Worm (Caenorhabditis elegans) whole organism, L4 larva: ENCODE results near the gene F42A6.5.

Experiments used
- F49E8.2 ChIP-seq: sonication (generic microtip); optimal IDR thresholded peaks from 2 replicates; lab custom pipeline; 2016; ENCODE audit warnings: missing compliant biosample characterization, mild to moderate bottlenecking, missing genetic modification characterization, borderline replicate concordance
- R02D3.7 ChIP-seq: fragments of 150-350 bp; sonication (generic microtip); optimal IDR thresholded peaks from 3 replicates; lab custom pipeline; 2014; ENCODE audit warnings: missing biosample characterization, missing genetic modification characterization
- T20F7.1 ChIP-seq: fragments of 200-800 bp; sonication (Bioruptor generic); optimal IDR thresholded peaks from 2 replicates; lab custom pipeline; 2018; ENCODE audit warnings: mild to moderate bottlenecking, missing genetic modification characterization, missing compliant biosample characterization
- T26A8.4 ChIP-seq: fragments of 200-800 bp; sonication (Bioruptor generic); IDR thresholded peaks from 2 replicates; pipeline ENCODE4 v1.3.6; 2022; ENCODE audit warnings: missing genetic modification characterization, missing compliant biosample characterization
- Y48G9A.11 ChIP-seq: fragments of 200-800 bp; sonication (Bioruptor generic); IDR thresholded peaks from 2 replicates; pipeline ENCODE4 v1.3.6; 2022; ENCODE audit warnings: missing genetic modification reagents, missing genetic modification characterization, missing compliant biosample characterization
- Y5F2A.4 ChIP-seq: fragments of 200-800 bp; sonication (Bioruptor generic); optimal IDR thresholded peaks from 2 replicates; lab custom pipeline; 2018; ENCODE audit warnings: mild to moderate bottlenecking, missing genetic modification characterization, missing compliant biosample characterization
- Y75B8A.6 ChIP-seq: fragments of 200-800 bp; sonication (Bioruptor generic); IDR thresholded peaks from 2 replicates; pipeline ENCODE4 v1.3.6; 2022; ENCODE audit warnings: missing genetic modification reagents, missing genetic modification characterization, missing compliant biosample characterization
- aha-1 ChIP-seq: fragments of 150-350 bp; peaks from one replicate; lab custom pipeline; 2014; ENCODE audit warnings: missing biosample characterization, missing genetic modification characterization
- ama-1 ChIP-seq: fragments of 150-350 bp; optimal IDR thresholded peaks from 2 replicates; lab custom pipeline; 2014; ENCODE audit warnings: inconsistent platforms, mixed read lengths
- attf-4 ChIP-seq: sonication (generic microtip); optimal IDR thresholded peaks from 3 replicates; lab custom pipeline; 2017; ENCODE audit warnings: missing biosample characterization, missing genetic modification characterization
- ceh-32 ChIP-seq: sonication (generic microtip); optimal IDR thresholded peaks from 2 replicates; lab custom pipeline; 2016; ENCODE audit warnings: mild to moderate bottlenecking, missing genetic modification characterization, missing compliant biosample characterization; ENCODE audit not compliant: poor library complexity
- ces-1 ChIP-seq: fragments of 150-350 bp; sonication (generic microtip); optimal IDR thresholded peaks from 4 replicates; lab custom pipeline; 2014; ENCODE audit warnings: missing biosample characterization, missing genetic modification reagents, missing genetic modification characterization
- cey-2 ChIP-seq: sonication (generic microtip); optimal IDR thresholded peaks from 3 replicates; lab custom pipeline; 2017; ENCODE audit warnings: missing genetic modification characterization, mild to moderate bottlenecking, missing compliant biosample characterization, antibody characterized with exemption, borderline replicate concordance; ENCODE audit not compliant: insufficient read depth
- daf-19 ChIP-seq: fragments of 200-800 bp; sonication (Bioruptor generic); conservative IDR thresholded peaks from 2 replicates; pipeline ENCODE4 v1.3.6; 2022; ENCODE audit warnings: missing genetic modification characterization, missing compliant biosample characterization
- dmd-6 ChIP-seq: fragments of 200-800 bp; sonication (Bioruptor generic); IDR thresholded peaks from 2 replicates; pipeline ENCODE4 v1.3.6; 2022; ENCODE audit warnings: missing genetic modification reagents, missing genetic modification characterization, missing compliant biosample characterization
- duxl-1 ChIP-seq: sonication (generic microtip); optimal IDR thresholded peaks from 2 replicates; lab custom pipeline; 2016; ENCODE audit warnings: mild to moderate bottlenecking, missing genetic modification characterization, moderate library complexity, missing compliant biosample characterization; ENCODE audit not compliant: poor library complexity
- dve-1 ChIP-seq: sonication (generic microtip); optimal IDR thresholded peaks from 2 replicates; lab custom pipeline; 2017; ENCODE audit warnings: antibody characterized with exemption, mild to moderate bottlenecking, missing genetic modification characterization, missing compliant biosample characterization; ENCODE audit not compliant: insufficient read depth
- egl-43 ChIP-seq: fragments of 200-800 bp; sonication (Bioruptor generic); IDR thresholded peaks from 2 replicates; pipeline ENCODE4 v1.3.6; 2022; ENCODE audit warnings: missing genetic modification reagents, missing genetic modification characterization, missing compliant biosample characterization
- fkh-10 ChIP-seq: fragments of 150-350 bp; optimal IDR thresholded peaks from 2 replicates; lab custom pipeline; 2014; ENCODE audit warnings: missing biosample characterization, missing genetic modification reagents, missing genetic modification characterization
- gei-8 ChIP-seq: fragments of 200-800 bp; sonication (Bioruptor generic); optimal IDR thresholded peaks from 2 replicates; lab custom pipeline; 2018; ENCODE audit warnings: mild to moderate bottlenecking, missing genetic modification characterization, missing compliant biosample characterization
- hlh-11 ChIP-seq: fragments of 200-800 bp; sonication (Bioruptor generic); optimal IDR thresholded peaks from 2 replicates; lab custom pipeline; 2018; ENCODE audit warnings: mild to moderate bottlenecking, missing genetic modification characterization, missing compliant biosample characterization
- lin-38 ChIP-seq: fragments of 200-800 bp; sonication (Bioruptor generic); IDR thresholded peaks from 2 replicates; pipeline ENCODE4 v1.3.6; 2022; ENCODE audit warnings: missing genetic modification reagents, missing genetic modification characterization, missing compliant biosample characterization
- lin-39 ChIP-seq: fragments of 150-350 bp; optimal IDR thresholded peaks from 2 replicates; lab custom pipeline; 2014; ENCODE audit warnings: missing biosample characterization, missing genetic modification reagents, missing genetic modification characterization
- lsy-2 ChIP-seq, 2 experiments: fragments of 150-350 bp in 1 of 2; sonication (generic microtip) in 1 of 2; optimal IDR thresholded peaks; 2 replicates each; lab custom pipeline; 2014 to 2017; ENCODE audit warnings: missing biosample characterization in 2 of 2, missing genetic modification characterization in 2 of 2
- madf-5 ChIP-seq, 2 experiments: fragments of 200-800 bp; sonication (Bioruptor generic); IDR thresholded peaks; 2 replicates each; pipeline ENCODE4 v1.3.6; 2022; ENCODE audit warnings: missing compliant biosample characterization in 2 of 2, missing genetic modification characterization in 2 of 2
- madf-9 ChIP-seq: fragments of 200-800 bp; sonication (Bioruptor generic); conservative IDR thresholded peaks from 2 replicates; pipeline ENCODE4 v1.3.6; 2022; ENCODE audit warnings: missing genetic modification reagents, missing genetic modification characterization, missing compliant biosample characterization
- mdl-1 ChIP-seq, 2 experiments: fragments of 150-350 bp in 1 of 2; sonication (generic microtip) in 1 of 2; optimal IDR thresholded peaks; 2 replicates each; lab custom pipeline; 2014 to 2017; ENCODE audit warnings: missing biosample characterization in 2 of 2, missing genetic modification characterization in 2 of 2
- mdt-29 ChIP-seq: fragments of 200-800 bp; sonication (Bioruptor generic); IDR thresholded peaks from 2 replicates; pipeline ENCODE4 v1.3.6; 2022; ENCODE audit warnings: missing genetic modification reagents, missing genetic modification characterization, missing compliant biosample characterization
- mep-1 ChIP-seq: fragments of 150-350 bp; sonication (generic microtip); optimal IDR thresholded peaks from 3 replicates; lab custom pipeline; 2014; ENCODE audit warnings: missing biosample characterization, missing genetic modification characterization
- mxl-3 ChIP-seq: fragments of 200-800 bp; sonication (Bioruptor generic); optimal IDR thresholded peaks from 2 replicates; lab custom pipeline; 2018; ENCODE audit warnings: mild to moderate bottlenecking, missing genetic modification characterization, missing compliant biosample characterization
- nhr-102 ChIP-seq: sonication (generic microtip); optimal IDR thresholded peaks from 2 replicates; lab custom pipeline; 2016; ENCODE audit warnings: mild to moderate bottlenecking, missing genetic modification characterization, moderate library complexity, missing compliant biosample characterization
- nhr-11 ChIP-seq: fragments of 150-350 bp; optimal IDR thresholded peaks from 2 replicates; lab custom pipeline; 2014; ENCODE audit warnings: missing biosample characterization, missing genetic modification characterization
- nhr-28 ChIP-seq: fragments of 150-350 bp; optimal IDR thresholded peaks from 2 replicates; lab custom pipeline; 2014; ENCODE audit warnings: missing biosample characterization, missing genetic modification characterization
- nhr-48 ChIP-seq: sonication (generic microtip); optimal IDR thresholded peaks from 2 replicates; lab custom pipeline; 2016; ENCODE audit warnings: mild to moderate bottlenecking, missing genetic modification characterization, missing compliant biosample characterization
- nhr-77 ChIP-seq: fragments of 150-350 bp; optimal IDR thresholded peaks from 2 replicates; lab custom pipeline; 2014; ENCODE audit warnings: missing biosample characterization, missing genetic modification characterization
- pha-4 ChIP-seq, 2 experiments: fragments of 150-350 bp in 1 of 2; fragments of 200-800 bp in 1 of 2; sonication (Bioruptor generic) in 1 of 2; IDR thresholded peaks in 1 of 2; optimal IDR thresholded peaks in 1 of 2; 2 replicates each; pipeline versions ENCODE4 v1.3.6 to Lab custom; 2014 to 2022; ENCODE audit warnings: missing genetic modification characterization in 2 of 2, missing genetic modification reagents in 2 of 2, missing biosample characterization in 1 of 2, missing compliant biosample characterization in 1 of 2
- saeg-2 ChIP-seq: fragments of 200-800 bp; sonication (Bioruptor generic); IDR thresholded peaks from 2 replicates; pipeline ENCODE4 v1.3.6; 2022; ENCODE audit warnings: missing genetic modification reagents, missing genetic modification characterization, missing compliant biosample characterization
- sdz-12 ChIP-seq: fragments of 200-800 bp; sonication (Bioruptor generic); optimal IDR thresholded peaks from 2 replicates; lab custom pipeline; 2018; ENCODE audit warnings: mild to moderate bottlenecking, missing genetic modification characterization, missing compliant biosample characterization
- set-16 ChIP-seq: fragments of 200-800 bp; sonication (Bioruptor generic); IDR thresholded peaks from 2 replicates; pipeline ENCODE4 v1.3.6; 2022; ENCODE audit warnings: missing genetic modification reagents, missing genetic modification characterization, missing compliant biosample characterization
- snpc-1.2 ChIP-seq: fragments of 200-800 bp; sonication (Bioruptor generic); IDR thresholded peaks from 2 replicates; pipeline ENCODE4 v1.3.6; 2022; ENCODE audit warnings: missing genetic modification reagents, missing genetic modification characterization, missing compliant biosample characterization
- snpc-4 ChIP-seq: fragments of 150-350 bp; optimal IDR thresholded peaks from 2 replicates; lab custom pipeline; 2014; ENCODE audit warnings: missing biosample characterization, missing genetic modification characterization
- spr-1 ChIP-seq: sonication (generic microtip); optimal IDR thresholded peaks from 2 replicates; lab custom pipeline; 2016; ENCODE audit warnings: mild to moderate bottlenecking, missing genetic modification characterization, missing compliant biosample characterization
- unc-130 ChIP-seq: sonication (generic microtip); optimal IDR thresholded peaks from 2 replicates; lab custom pipeline; 2016; ENCODE audit warnings: missing genetic modification reagents, missing genetic modification characterization, missing compliant biosample characterization
- unc-62 ChIP-seq, 3 experiments: fragments of 150-350 bp in 1 of 3; sonication (generic microtip); optimal IDR thresholded peaks in 2 of 3; peaks in 1 of 3; 1 replicate in 1 of 3; 2 replicates in 2 of 3; lab custom pipeline; 2014 to 2017; ENCODE audit warnings: missing biosample characterization in 3 of 3, missing genetic modification characterization in 3 of 3, missing genetic modification reagents in 3 of 3, missing genotype in 1 of 3
- zfp-3 ChIP-seq: fragments of 200-800 bp; sonication (Bioruptor generic); conservative IDR thresholded peaks from 2 replicates; pipeline ENCODE4 v1.3.6; 2022; ENCODE audit warnings: missing genetic modification reagents, missing genetic modification characterization, missing compliant biosample characterization

F42A6.5 gene

DNA sequence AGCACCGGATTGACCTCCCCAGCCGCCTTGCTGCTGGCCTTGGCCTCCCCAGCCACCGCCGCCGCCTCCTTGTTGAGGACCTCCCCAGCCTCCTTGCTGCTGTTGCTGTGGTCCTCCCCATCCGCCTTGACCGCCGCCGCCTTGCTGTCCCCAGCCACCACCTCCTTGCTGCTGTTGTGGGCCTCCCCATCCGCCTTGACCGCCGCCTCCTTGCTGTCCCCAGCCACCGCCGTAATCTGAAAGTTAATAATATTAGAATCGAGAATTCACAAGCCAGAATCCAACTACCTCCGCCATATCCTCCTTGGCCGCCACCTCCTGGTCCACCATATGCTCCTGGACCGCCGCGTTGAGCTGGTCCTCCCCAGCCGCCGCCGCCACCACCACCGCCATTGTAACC lies 5.6 kb upstream of the F42A6.5 start:
- no peak for TF ChIP-seq nhr-28 (tag; lab: Kevin White, UChicago)
- peak; percentile 99 for TF ChIP-seq set-16 (GFP tag; lab: Robert Waterston, UW)
- peak in 1 of 2 experiments; percentile 9 for TF ChIP-seq unc-62 (GFP tag; optimal IDR thresholded peaks at IDR 0.05 in 1 of 2; lab: Kevin White, UChicago)
- TF ChIP-seq unc-62 (tag; optimal IDR thresholded peaks at IDR 0.05; lab: Kevin White, UChicago) = no peak
- TF ChIP-seq egl-43 (GFP tag; lab: Robert Waterston, UW) = peak; percentile 61; the same call in 1 of the 2 replicates
- no peak for TF ChIP-seq madf-9 (GFP tag; lab: Robert Waterston, UW)
- TF ChIP-seq nhr-102 (tag; lab: Kevin White, UChicago) = no peak
- TF ChIP-seq lin-38 = no peak
- no peak for TF ChIP-seq mdl-1 (tag; optimal IDR thresholded peaks at IDR 0.05; lab: Kevin White, UChicago)
- no peak for TF ChIP-seq nhr-77 (tag; lab: Kevin White, UChicago)
- peak; percentile 26 for TF ChIP-seq sdz-12 (GFP tag; lab: Kevin White, UChicago)
- no peak for TF ChIP-seq nhr-48 (tag; lab: Kevin White, UChicago)
- TF ChIP-seq cey-2 (tag; lab: Kevin White, UChicago) = no peak
- peak; percentile 24 for TF ChIP-seq aha-1 (tag; lab: Kevin White, UChicago)
- TF ChIP-seq pha-4 (GFP tag; IDR thresholded peaks at IDR 0.05; lab: Robert Waterston, UW) = peak; percentile 75; the same call in 1 of the 2 replicates
- no peak for TF ChIP-seq pha-4 (tag; optimal IDR thresholded peaks at IDR 0.05; lab: Kevin White, UChicago)
- TF ChIP-seq duxl-1 (tag; lab: Kevin White, UChicago) = no peak

DNA sequence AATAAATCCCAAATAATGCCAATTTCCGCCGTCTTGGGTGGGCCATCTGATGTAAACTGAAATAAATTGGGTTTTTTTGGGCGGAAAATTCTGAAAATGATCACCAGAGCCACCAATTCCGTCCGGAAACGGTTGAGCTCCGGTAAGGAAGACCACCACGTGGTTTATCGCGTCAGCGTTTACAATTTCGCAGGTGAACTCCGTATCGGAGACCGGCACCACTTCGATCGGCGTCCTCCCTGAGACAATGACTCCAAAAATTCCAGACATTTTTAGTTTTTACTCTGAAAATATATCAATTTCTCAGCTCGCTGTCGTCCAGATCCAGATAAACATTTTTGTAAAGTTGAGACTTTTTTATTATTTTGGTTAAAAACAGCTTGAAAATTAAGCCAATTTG lies 4.9 kb upstream of the F42A6.5 start, which contains the start of gene F42A6.6:
TSS of gene F42A6.6 (minus strand) at position 289 of the 400 bp plus-strand sequence.
- TF ChIP-seq attf-4 (tag; lab: Kevin White, UChicago) (no peak), mdt-29 (GFP tag; lab: Robert Waterston, UW) (0 out of 2 replicates have a peak, but pooled peaks have one; percentile 35), mdl-1 (tag; optimal IDR thresholded peaks at IDR 0.05; lab: Kevin White, UChicago) (no peak), pha-4 (GFP tag; IDR thresholded peaks at IDR 0.05; lab: Robert Waterston, UW) (peak; percentile 87), pha-4 (tag; optimal IDR thresholded peaks at IDR 0.05; lab: Kevin White, UChicago) (no peak), spr-1 (peak; percentile 69), nhr-28 (tag; lab: Kevin White, UChicago) (no peak), madf-9 (GFP tag; lab: Robert Waterston, UW) (no peak), ceh-32 (no peak), dve-1 (peak; percentile 34), mep-1 (tag; lab: Kevin White, UChicago) (peak; percentile 40), F49E8.2 (tag; lab: Kevin White, UChicago) (peak; percentile 84), mxl-3 (GFP tag; lab: Kevin White, UChicago) (no peak), Y48G9A.11 (GFP tag; lab: Robert Waterston, UW) (peak; percentile 69), Y75B8A.6 (GFP tag; lab: Robert Waterston, UW) (0 out of 2 replicates have a peak, but pooled peaks have one; percentile 67), saeg-2 (peak; percentile 63; the same call in 1 of the 2 replicates), ces-1 (no peak), duxl-1 (tag; lab: Kevin White, UChicago) (peak; percentile 33), daf-19 (GFP tag; lab: Robert Waterston, UW) (no peak), snpc-4 (tag; lab: Kevin White, UChicago) (no peak), R02D3.7 (tag; lab: Kevin White, UChicago) (no peak), fkh-10 (no peak), unc-130 (GFP tag; lab: Kevin White, UChicago) (peak; percentile 21), madf-5 (GFP tag; IDR thresholded peaks at IDR 0.05; lab: Robert Waterston, UW) (0 out of 4 replicates have a peak, but pooled peaks have one; percentile 25 to 51), snpc-1.2 (GFP tag; lab: Robert Waterston, UW) (peak; percentile 71), T26A8.4 (peak; percentile 87), nhr-11 (tag; lab: Kevin White, UChicago) (no peak), T20F7.1 (GFP tag; lab: Kevin White, UChicago) (no peak), lin-39 (tag; lab: Kevin White, UChicago) (no peak), gei-8 (GFP tag; lab: Kevin White, UChicago) (peak; percentile 67), Y5F2A.4 (peak; percentile 77), zfp-3 (peak; percentile 70; the same call in 1 of the 2 replicates), aha-1 (tag; lab: Kevin White, UChicago) (peak; percentile 80), lsy-2 (tag; optimal IDR thresholded peaks at IDR 0.05; lab: Kevin White, UChicago) (peak in 1 of 2 experiments; percentile 53), dmd-6 (peak; percentile 42), hlh-11 (tag; lab: Kevin White, UChicago) (peak; percentile 43), lin-38 (peak; percentile 84), ama-1 (lab: Kevin White, UChicago) (peak; percentile 83), nhr-102 (tag; lab: Kevin White, UChicago) (peak; percentile 62)
